Fruit fly (Drosophila melanogaster): Measurements from ENCODE around the gene CG18764.

Gene CG18764

dm6 chr3R:11678016-11678415 lies 51.3 kb downstream of the CG18764 start, which contains the start of gene CG18476 (continued):
- TF ChIP-seq CG4730 (GFP tag; IDR thresholded peaks at IDR 0.05) (peak; percentile 91), sd (tag; optimal IDR thresholded peaks at IDR 0.05) (no peak), Gsc (GFP tag; IDR thresholded peaks at IDR 0.05) (peak; percentile 68; the same call in 1 of the 2 replicates), PHDP (tag; optimal IDR thresholded peaks at IDR 0.05) (peak; percentile 94), CG11560 (tag; IDR thresholded peaks at IDR 0.05) (peak; percentile 69), CG12769 (tag; optimal IDR thresholded peaks at IDR 0.05) (no peak), CG12104 (GFP tag; optimal IDR thresholded peaks at IDR 0.05) (peak; percentile 89), CG3995 (GFP tag; optimal IDR thresholded peaks at IDR 0.05) (peak; percentile 98), Mes4 (GFP tag; optimal IDR thresholded peaks at IDR 0.05) (peak; percentile 51), lmd (GFP tag; IDR thresholded peaks at IDR 0.05) (peak; percentile 96), sna (GFP tag; IDR thresholded peaks at IDR 0.05; ENCODE audit: partially characterized antibody) (no peak), Jarid2 (GFP tag; optimal IDR thresholded peaks at IDR 0.05) (peak; percentile 29), toy (GFP tag; IDR thresholded peaks at IDR 0.05) (peak; percentile 87), Hsf (GFP tag; optimal IDR thresholded peaks at IDR 0.05) (peak; percentile 91), cas (GFP tag; IDR thresholded peaks at IDR 0.05) (peak; percentile 93), gcm2 (GFP tag; optimal IDR thresholded peaks at IDR 0.05) (no peak), lov (optimal IDR thresholded peaks at IDR 0.05) (no peak), lov (GFP tag; IDR thresholded peaks at IDR 0.05) (peak; percentile 79; the same call in 2 of the 3 replicates), Spps (tag; optimal IDR thresholded peaks at IDR 0.05) (peak; percentile 88), CG7963 (GFP tag; IDR thresholded peaks at IDR 0.05; ENCODE audit: partially characterized antibody) (no peak), dmrt99B (tag; optimal IDR thresholded peaks at IDR 0.05) (peak; percentile 94), Nf-YC (tag; optimal IDR thresholded peaks at IDR 0.05) (peak; percentile 84), Fer1 (GFP tag; optimal IDR thresholded peaks at IDR 0.05) (peak; percentile 90), CG14014 (GFP tag; IDR thresholded peaks at IDR 0.05) (peak; percentile 94), gem (tag; optimal IDR thresholded peaks at IDR 0.05) (peak; percentile 97), mirr (GFP tag; optimal IDR thresholded peaks at IDR 0.05) (peak; percentile 60), CG10979 (tag; optimal IDR thresholded peaks at IDR 0.05) (peak; percentile 93), al (GFP tag; IDR thresholded peaks at IDR 0.05) (peak; percentile 93), HLH3B (GFP tag; IDR thresholded peaks at IDR 0.05) (peak; percentile 92), CG17829 (tag; optimal IDR thresholded peaks at IDR 0.05) (peak; percentile 96), bcd (GFP tag; optimal IDR thresholded peaks at IDR 0.05) (peak; percentile 90), CG33557 (GFP tag; optimal IDR thresholded peaks at IDR 0.05) (peak; percentile 85), Dfd (GFP tag; optimal IDR thresholded peaks at IDR 0.05) (no peak), pho (GFP tag; optimal IDR thresholded peaks at IDR 0.05) (peak; percentile 78), zen2 (GFP tag; IDR thresholded peaks at IDR 0.05; ENCODE audit: partially characterized antibody) (no peak), pum (GFP tag; optimal IDR thresholded peaks at IDR 0.05) (peak; percentile 71), CG7357 (GFP tag; IDR thresholded peaks at IDR 0.05) (peak; percentile 88), CG14667 (GFP tag; IDR thresholded peaks at IDR 0.05) (peak; percentile 88), CG13775 (GFP tag; optimal IDR thresholded peaks at IDR 0.05) (peak; percentile 88), Awh (GFP tag; IDR thresholded peaks at IDR 0.05) (peak; percentile 94), CG10267 (tag; optimal IDR thresholded peaks at IDR 0.05) (peak; percentile 87), Oaz (GFP tag; IDR thresholded peaks at IDR 0.05) (peak; percentile 87), CG13287 (GFP tag; IDR thresholded peaks at IDR 0.05; ENCODE audit: partially characterized antibody) (no peak; the same call in 1 of the 2 replicates), gce (GFP tag; IDR thresholded peaks at IDR 0.05) (peak; percentile 85), CG31365 (tag; optimal IDR thresholded peaks at IDR 0.05) (peak; percentile 32), ac (GFP tag; optimal IDR thresholded peaks at IDR 0.05) (peak; percentile 34), p53 (GFP tag; optimal IDR thresholded peaks at IDR 0.05) (no peak), CG8765 (GFP tag; IDR thresholded peaks at IDR 0.05) (peak; percentile 82), gcm (GFP tag; optimal IDR thresholded peaks at IDR 0.05) (peak; percentile 92), odd (GFP tag; optimal IDR thresholded peaks at IDR 0.05) (peak; percentile 74), seq (GFP tag; IDR thresholded peaks at IDR 0.05) (peak; percentile 89)
